Fruit fly (Drosophila melanogaster) whole organism, embryonic: ENCODE data around the gene CG8668.
A peak's percentile ranks its signal among the peaks of the same experiment; 100 is the strongest.

Experiments used
- Ada2b ChIP-seq: fragments of 200-800 bp; sonication (Bioruptor generic); IDR thresholded peaks from 2 replicates; pipeline ENCODE4 v1.3.6; 2022; ENCODE audit warnings: missing biosample characterization, missing genetic modification characterization
- Bdp1 ChIP-seq: fragments of 200-800 bp; sonication (Bioruptor generic); optimal IDR thresholded peaks from 3 replicates; lab custom pipeline; 2016; ENCODE audit warnings: missing biosample characterization, missing genetic modification characterization
- C15 ChIP-seq: fragments of 200-800 bp; sonication (Bioruptor generic); IDR thresholded peaks from 3 replicates; pipeline ENCODE4 v1.3.6; 2022; ENCODE audit warnings: missing biosample characterization, missing genetic modification characterization
- CG10654 ChIP-seq: fragments of 200-800 bp; sonication (Bioruptor generic); optimal IDR thresholded peaks from 2 replicates; lab custom pipeline; 2016; ENCODE audit warnings: missing biosample characterization, missing genetic modification characterization
- CG11085 ChIP-seq: fragments of 200-800 bp; sonication (Bioruptor generic); IDR thresholded peaks from 2 replicates; pipeline ENCODE4 v1.3.6; 2022; ENCODE audit warnings: missing biosample characterization, missing genetic modification characterization
- CG11696 ChIP-seq: fragments of 200-800 bp; sonication (Bioruptor generic); IDR thresholded peaks from 2 replicates; pipeline ENCODE4 v1.3.6; 2022; ENCODE audit warnings: missing biosample characterization, missing genetic modification characterization
- CG12391 ChIP-seq: fragments of 200-800 bp; sonication (Bioruptor generic); optimal IDR thresholded peaks from 3 replicates; lab custom pipeline; 2018; ENCODE audit warnings: missing biosample characterization, mild to moderate bottlenecking, missing genetic modification characterization, moderate library complexity
- CG14050 ChIP-seq: fragments of 200-800 bp; sonication (Bioruptor generic); IDR thresholded peaks from 3 replicates; pipeline ENCODE4 v1.3.6; 2022; ENCODE audit warnings: missing biosample characterization, missing genetic modification characterization
- CG15514 ChIP-seq: fragments of 200-800 bp; sonication (Bioruptor generic); optimal IDR thresholded peaks from 3 replicates; lab custom pipeline; 2017; ENCODE audit warnings: missing biosample characterization, missing genetic modification characterization, mild to moderate bottlenecking, moderate library complexity, missing genetic modification reagents
- CG15696 ChIP-seq: fragments of 200-800 bp; sonication (Bioruptor generic); optimal IDR thresholded peaks from 2 replicates; lab custom pipeline; 2019; ENCODE audit warnings: missing biosample characterization, mild to moderate bottlenecking, missing genetic modification characterization, moderate library complexity
- CG16813 ChIP-seq: fragments of 200-800 bp; sonication (Bioruptor generic); IDR thresholded peaks from 3 replicates; pipeline ENCODE4 v1.3.6; 2022; ENCODE audit warnings: missing biosample characterization, missing genetic modification characterization; ENCODE audit not compliant: partially characterized antibody
- CG16815 ChIP-seq: fragments of 200-800 bp; sonication (Bioruptor generic); optimal IDR thresholded peaks from 3 replicates; lab custom pipeline; 2017; ENCODE audit warnings: missing biosample characterization, mild to moderate bottlenecking, missing genetic modification characterization
- CG17186 ChIP-seq: fragments of 200-800 bp; sonication (Bioruptor generic); optimal IDR thresholded peaks from 3 replicates; lab custom pipeline; 2017; ENCODE audit warnings: missing biosample characterization, missing genetic modification reagents, missing genetic modification characterization
- CG18619 ChIP-seq: fragments of 200-800 bp; sonication (Bioruptor generic); optimal IDR thresholded peaks from 3 replicates; lab custom pipeline; 2017; ENCODE audit warnings: missing biosample characterization, mild to moderate bottlenecking, missing genetic modification characterization
- CG31441 ChIP-seq: fragments of 200-800 bp; sonication (Bioruptor generic); IDR thresholded peaks from 2 replicates; pipeline ENCODE4 v1.3.6; 2022; ENCODE audit warnings: missing biosample characterization, missing genetic modification characterization
- CG3407 ChIP-seq: fragments of 200-800 bp; sonication (Bioruptor generic); optimal IDR thresholded peaks from 2 replicates; lab custom pipeline; 2018; ENCODE audit warnings: missing biosample characterization, mild to moderate bottlenecking, missing genetic modification characterization
- CG4424 ChIP-seq: fragments of 200-800 bp; sonication (Bioruptor generic); optimal IDR thresholded peaks from 3 replicates; lab custom pipeline; 2016; ENCODE audit warnings: missing biosample characterization, missing genetic modification characterization
- CG8290 ChIP-seq, 3 experiments: fragments of 200-800 bp; sonication (Bioruptor generic); optimal IDR thresholded peaks; 2 replicates each; lab custom pipeline; 2016 to 2019; ENCODE audit warnings: missing biosample characterization in 3 of 3, missing genetic modification characterization in 3 of 3, mild to moderate bottlenecking in 2 of 3, moderate library complexity in 1 of 3
- CG9215 ChIP-seq: fragments of 200-800 bp; sonication (Bioruptor generic); IDR thresholded peaks from 2 replicates; pipeline ENCODE4 v1.3.6; 2022; ENCODE audit warnings: missing biosample characterization, missing genetic modification characterization
- CG9727 ChIP-seq: fragments of 200-800 bp; sonication (Bioruptor generic); optimal IDR thresholded peaks from 3 replicates; lab custom pipeline; 2017; ENCODE audit warnings: missing biosample characterization, mild to moderate bottlenecking, missing genetic modification characterization
- CTCF ChIP-seq: fragments of 200-800 bp; sonication (Bioruptor generic); optimal IDR thresholded peaks from 2 replicates; lab custom pipeline; 2017; ENCODE audit warnings: missing biosample characterization, mild to moderate bottlenecking, missing genetic modification characterization, moderate library complexity
- D19B ChIP-seq: fragments of 200-800 bp; sonication (Bioruptor generic); optimal IDR thresholded peaks from 2 replicates; lab custom pipeline; 2017; ENCODE audit warnings: missing biosample characterization, mild to moderate bottlenecking, missing genetic modification characterization
- Eip74EF ChIP-seq, 2 experiments: fragments of 200-800 bp in 1 of 2; fragments of >200 bp in 1 of 2; sonication (Bioruptor generic) in 1 of 2; optimal IDR thresholded peaks; 2 replicates each; lab custom pipeline; 2017 to 2019; ENCODE audit warnings: missing biosample characterization in 2 of 2, missing genetic modification characterization in 2 of 2, mild to moderate bottlenecking in 1 of 2, moderate library complexity in 1 of 2
- Ets65A ChIP-seq: fragments of 200-800 bp; sonication (Bioruptor generic); peaks from one replicate; lab custom pipeline; 2016; ENCODE audit warnings: missing biosample characterization, missing genetic modification characterization
- HLH3B ChIP-seq: fragments of 200-800 bp; sonication (Bioruptor generic); IDR thresholded peaks from 2 replicates; pipeline ENCODE4 v1.3.6; 2022; ENCODE audit warnings: missing biosample characterization, missing genetic modification characterization
- Rfx ChIP-seq: fragments of 200-800 bp; sonication (Bioruptor generic); IDR thresholded peaks from 2 replicates; pipeline ENCODE4 v1.3.6; 2022; ENCODE audit warnings: missing biosample characterization, missing genetic modification characterization
- Spps ChIP-seq: fragments of 200-800 bp; sonication (Bioruptor generic); optimal IDR thresholded peaks from 2 replicates; lab custom pipeline; 2018; ENCODE audit warnings: missing biosample characterization, mild to moderate bottlenecking, missing genetic modification characterization
- Xrp1 ChIP-seq: fragments of 200-800 bp; sonication (Bioruptor generic); IDR thresholded peaks from 2 replicates; pipeline ENCODE4 v1.3.6; 2022; ENCODE audit warnings: missing biosample characterization, missing genetic modification characterization
- ab ChIP-seq: fragments of 200-800 bp; sonication (Bioruptor generic); optimal IDR thresholded peaks from 2 replicates; lab custom pipeline; 2016; ENCODE audit warnings: missing biosample characterization, missing genetic modification characterization
- abd-A ChIP-seq: fragments of 200-800 bp; sonication (Bioruptor generic); optimal IDR thresholded peaks from 3 replicates; lab custom pipeline; 2019; ENCODE audit warnings: missing biosample characterization, mild to moderate bottlenecking, missing genetic modification characterization, moderate library complexity
- bigmax ChIP-seq: fragments of 200-800 bp; sonication (Bioruptor generic); optimal IDR thresholded peaks from 2 replicates; lab custom pipeline; 2018; ENCODE audit warnings: missing biosample characterization, mild to moderate bottlenecking, missing genetic modification characterization
- bsh ChIP-seq, 2 experiments: fragments of 200-800 bp; sonication (Bioruptor generic); optimal IDR thresholded peaks; 2 replicates each; lab custom pipeline; 2017 to 2018; ENCODE audit warnings: mild to moderate bottlenecking in 2 of 2, missing biosample characterization in 2 of 2, missing genetic modification characterization in 2 of 2, moderate library complexity in 1 of 2
- cas ChIP-seq: fragments of 200-800 bp; sonication (Bioruptor generic); IDR thresholded peaks from 2 replicates; pipeline ENCODE4 v1.3.6; 2022; ENCODE audit warnings: missing biosample characterization, missing genetic modification characterization
- chn ChIP-seq: fragments of 200-800 bp; sonication (Bioruptor generic); optimal IDR thresholded peaks from 2 replicates; lab custom pipeline; 2016; ENCODE audit warnings: missing biosample characterization, missing genetic modification characterization
- dmrt11E ChIP-seq: fragments of 200-800 bp; sonication (Bioruptor generic); optimal IDR thresholded peaks from 3 replicates; lab custom pipeline; 2018; ENCODE audit warnings: missing biosample characterization, mild to moderate bottlenecking, missing genetic modification characterization, moderate library complexity
- oc ChIP-seq: fragments of 200-800 bp; sonication (Bioruptor generic); optimal IDR thresholded peaks from 2 replicates; lab custom pipeline; 2018; ENCODE audit warnings: missing biosample characterization, mild to moderate bottlenecking, missing genetic modification characterization, moderate library complexity
- pb ChIP-seq: fragments of 200-800 bp; sonication (Bioruptor generic); optimal IDR thresholded peaks from 3 replicates; lab custom pipeline; 2016; ENCODE audit warnings: missing biosample characterization, missing genetic modification characterization
- psq ChIP-seq: fragments of 200-800 bp; sonication (Bioruptor generic); optimal IDR thresholded peaks from 2 replicates; lab custom pipeline; 2017; ENCODE audit warnings: missing biosample characterization, missing genetic modification characterization
- pum ChIP-seq: fragments of 200-800 bp; sonication (Bioruptor generic); optimal IDR thresholded peaks from 2 replicates; lab custom pipeline; 2016; ENCODE audit warnings: missing biosample characterization, missing genetic modification characterization
- pzg ChIP-seq: fragments of 200-800 bp; sonication (Bioruptor generic); optimal IDR thresholded peaks from 3 replicates; lab custom pipeline; 2018; ENCODE audit warnings: missing biosample characterization, mild to moderate bottlenecking, missing genetic modification characterization, moderate library complexity
- salm ChIP-seq: fragments of 200-800 bp; sonication (Bioruptor generic); optimal IDR thresholded peaks from 2 replicates; lab custom pipeline; 2018; ENCODE audit warnings: missing biosample characterization, mild to moderate bottlenecking, missing genetic modification characterization
- scrt ChIP-seq: fragments of 200-800 bp; sonication (Bioruptor generic); optimal IDR thresholded peaks from 2 replicates; lab custom pipeline; 2018; ENCODE audit warnings: missing biosample characterization, mild to moderate bottlenecking, missing genetic modification characterization, moderate library complexity
- slou ChIP-seq: fragments of 200-800 bp; sonication (Bioruptor generic); optimal IDR thresholded peaks from 3 replicates; lab custom pipeline; 2016; ENCODE audit warnings: missing biosample characterization, missing genetic modification characterization
- sob ChIP-seq: fragments of 200-800 bp; sonication (Bioruptor generic); IDR thresholded peaks from 2 replicates; pipeline ENCODE4 v1.3.6; 2022; ENCODE audit warnings: missing biosample characterization, missing genetic modification characterization
- sqz ChIP-seq: fragments of 200-800 bp; sonication (Bioruptor generic); optimal IDR thresholded peaks from 3 replicates; lab custom pipeline; 2018; ENCODE audit warnings: missing biosample characterization, mild to moderate bottlenecking, missing genetic modification characterization
- ttk ChIP-seq: fragments of 200-800 bp; sonication (Bioruptor generic); IDR thresholded peaks from 2 replicates; pipeline ENCODE4 v2.1.2; 2022; ENCODE audit warnings: missing biosample characterization, missing genetic modification characterization
- vfl ChIP-seq: fragments of 200-800 bp; sonication (Bioruptor generic); optimal IDR thresholded peaks from 2 replicates; lab custom pipeline; 2016; ENCODE audit warnings: missing biosample characterization, missing genetic modification characterization
- vvl ChIP-seq: fragments of 200-800 bp; sonication (Bioruptor generic); IDR thresholded peaks from 2 replicates; pipeline ENCODE4 v1.3.6; 2022; ENCODE audit warnings: missing biosample characterization, missing genetic modification characterization
- wor ChIP-seq: fragments of 200-800 bp; sonication (Bioruptor generic); IDR thresholded peaks from 2 replicates; pipeline ENCODE4 v1.3.6; 2022; ENCODE audit warnings: missing biosample characterization, missing genetic modification characterization

CG8668 gene

dm6 chr2L:8081640-8082485 lies 44.9 kb upstream of the CG8668 start:
- TF ChIP-seq cas (GFP tag; lab: Robert Waterston, UW) (no peak), dmrt11E (tag; lab: Kevin White, UChicago) (peak; percentile 94), CG8290 (GFP tag; optimal IDR thresholded peaks at IDR 0.05; lab: Kevin White, UChicago) (peak; percentile 47), CG8290 (tag; optimal IDR thresholded peaks at IDR 0.05; lab: Kevin White, UChicago) (peak in 1 of 2 experiments; percentile 1), CG3407 (GFP tag; lab: Kevin White, UChicago) (peak; percentile 80), CG31441 (GFP tag; lab: Robert Waterston, UW) (peak; percentile 81), scrt (GFP tag; lab: Kevin White, UChicago) (no peak), vfl (GFP tag; lab: Kevin White, UChicago) (peak; percentile 60), Ets65A (peak; percentile 74), CG11085 (GFP tag; lab: Robert Waterston, UW) (no peak), bigmax (GFP tag; lab: Kevin White, UChicago) (no peak), wor (peak; percentile 87), Rfx (peak; percentile 79), Bdp1 (peak; percentile 52), CG18619 (GFP tag; lab: Kevin White, UChicago) (peak; percentile 82), Spps (peak; percentile 57), ab (GFP tag; lab: Kevin White, UChicago) (no peak), CG12391 (tag; lab: Kevin White, UChicago) (peak; percentile 91), C15 (GFP tag; lab: Robert Waterston, UW) (0 out of 3 replicates have a peak, but pooled peaks have one; percentile 35), salm (peak; percentile 73), HLH3B (GFP tag; lab: Robert Waterston, UW) (peak; percentile 90; the same call in 1 of the 2 replicates), CG15514 (GFP tag; lab: Kevin White, UChicago) (no peak), psq (GFP tag; lab: Kevin White, UChicago) (peak; percentile 47), CG16815 (GFP tag; lab: Kevin White, UChicago) (peak; percentile 77), abd-A (tag; lab: Kevin White, UChicago) (no peak), CG17186 (GFP tag; lab: Kevin White, UChicago) (no peak), pum (peak; percentile 44), CG9215 (GFP tag; lab: Robert Waterston, UW) (no peak), ttk (GFP tag; lab: Robert Waterston, UW) (peak; percentile 86), sqz (peak; percentile 63), D19B (no peak), vvl (GFP tag; lab: Robert Waterston, UW) (peak; percentile 94), slou (peak; percentile 7), oc (tag; lab: Kevin White, UChicago) (peak; percentile 82), CTCF (peak; percentile 54), Eip74EF (GFP tag; optimal IDR thresholded peaks at IDR 0.05; lab: Kevin White, UChicago) (peak in 1 of 2 experiments; percentile 38), pb (GFP tag; lab: Kevin White, UChicago) (no peak), CG11696 (GFP tag; lab: Robert Waterston, UW) (no peak), CG16813 (no peak), CG10654 (GFP tag; lab: Kevin White, UChicago) (peak; percentile 56), bsh (GFP tag; optimal IDR thresholded peaks at IDR 0.05; lab: Kevin White, UChicago) (peak; percentile 68 to 80), pzg (GFP tag; lab: Kevin White, UChicago) (no peak), CG9727 (GFP tag; lab: Kevin White, UChicago) (peak; percentile 89), chn (peak; percentile 26), Ada2b (GFP tag; lab: Robert Waterston, UW) (no peak), Xrp1 (GFP tag; lab: Robert Waterston, UW) (peak; percentile 81), sob (GFP tag; lab: Robert Waterston, UW) (peak; percentile 84), CG4424 (peak; percentile 64), CG15696 (tag; lab: Kevin White, UChicago) (peak; percentile 84), CG14050 (GFP tag; lab: Robert Waterston, UW) (peak; percentile 74)
